Fruit fly (Drosophila melanogaster) whole organism, embryonic: ENCODE results near the gene GILT3.

ENCODE experiments used
- Adf1 ChIP-seq: fragments of 200-800 bp; sonication (Bioruptor generic); IDR thresholded peaks from 2 replicates; pipeline ENCODE4 v1.3.6; 2022; ENCODE audit warnings: missing biosample characterization, missing genetic modification characterization
- Bgb ChIP-seq: fragments of 200-800 bp; sonication (Bioruptor generic); IDR thresholded peaks from 2 replicates; pipeline ENCODE4 v1.3.6; 2022; ENCODE audit warnings: missing biosample characterization, missing genetic modification characterization; ENCODE audit not compliant: partially characterized antibody
- CG11504 ChIP-seq: fragments of 200-800 bp; sonication (Bioruptor generic); optimal IDR thresholded peaks from 3 replicates; lab custom pipeline; 2019; ENCODE audit warnings: missing biosample characterization, mild to moderate bottlenecking, missing genetic modification characterization, moderate library complexity
- CG11723 ChIP-seq: fragments of 200-800 bp; sonication (Bioruptor generic); optimal IDR thresholded peaks from 2 replicates; lab custom pipeline; 2017; ENCODE audit warnings: missing biosample characterization, mild to moderate bottlenecking, missing genetic modification characterization
- CG12104 ChIP-seq: fragments of 200-800 bp; sonication (Bioruptor generic); optimal IDR thresholded peaks from 3 replicates; lab custom pipeline; 2016; ENCODE audit warnings: missing biosample characterization, missing genetic modification characterization
- CG12155 ChIP-seq: fragments of 200-800 bp; sonication (Bioruptor generic); optimal IDR thresholded peaks from 3 replicates; lab custom pipeline; 2016; ENCODE audit warnings: missing biosample characterization, missing genetic modification characterization
- CG12236 ChIP-seq: fragments of 200-800 bp; sonication (Bioruptor generic); optimal IDR thresholded peaks from 2 replicates; lab custom pipeline; 2016; ENCODE audit warnings: missing biosample characterization, missing genetic modification characterization
- CG13123 ChIP-seq: fragments of 200-800 bp; sonication (Bioruptor generic); optimal IDR thresholded peaks from 2 replicates; lab custom pipeline; 2016; ENCODE audit warnings: missing biosample characterization, missing genetic modification characterization
- CG14050 ChIP-seq: fragments of 200-800 bp; sonication (Bioruptor generic); IDR thresholded peaks from 3 replicates; pipeline ENCODE4 v1.3.6; 2022; ENCODE audit warnings: missing biosample characterization, missing genetic modification characterization
- CG15479 ChIP-seq: fragments of 200-800 bp; sonication (Bioruptor generic); optimal IDR thresholded peaks from 3 replicates; lab custom pipeline; 2019; ENCODE audit warnings: missing biosample characterization, mild to moderate bottlenecking, missing genetic modification characterization, moderate library complexity
- CG2199 ChIP-seq: fragments of 200-800 bp; sonication (Bioruptor generic); IDR thresholded peaks from 3 replicates; pipeline ENCODE4 v1.3.6; 2022; ENCODE audit warnings: missing biosample characterization, missing genetic modification characterization
- CG3407 ChIP-seq: fragments of 200-800 bp; sonication (Bioruptor generic); optimal IDR thresholded peaks from 2 replicates; lab custom pipeline; 2018; ENCODE audit warnings: missing biosample characterization, mild to moderate bottlenecking, missing genetic modification characterization
- CG34224 ChIP-seq: fragments of 200-800 bp; sonication (Bioruptor generic); IDR thresholded peaks from 3 replicates; pipeline ENCODE4 v1.3.6; 2022; ENCODE audit warnings: missing biosample characterization, missing genetic modification characterization; ENCODE audit not compliant: partially characterized antibody
- CG6254 ChIP-seq: fragments of 200-800 bp; sonication (Bioruptor generic); optimal IDR thresholded peaks from 3 replicates; lab custom pipeline; 2017; ENCODE audit warnings: mild to moderate bottlenecking, missing biosample characterization, missing genetic modification reagents, missing genetic modification characterization
- CG7839 ChIP-seq: fragments of 200-800 bp; sonication (Bioruptor generic); optimal IDR thresholded peaks from 3 replicates; lab custom pipeline; 2018; ENCODE audit warnings: missing biosample characterization, mild to moderate bottlenecking, missing genetic modification characterization, moderate library complexity
- CG9797 ChIP-seq: fragments of 200-800 bp; sonication (Bioruptor generic); optimal IDR thresholded peaks from 3 replicates; lab custom pipeline; 2018; ENCODE audit warnings: missing biosample characterization, mild to moderate bottlenecking, missing genetic modification characterization
- Chrac-16 ChIP-seq: fragments of 200-800 bp; sonication (Bioruptor generic); optimal IDR thresholded peaks from 3 replicates; lab custom pipeline; 2016; ENCODE audit warnings: missing biosample characterization, missing genetic modification characterization
- Dll ChIP-seq: fragments of 200-800 bp; sonication (Bioruptor generic); IDR thresholded peaks from 4 replicates; pipeline ENCODE4 v1.3.6; 2022; ENCODE audit warnings: missing biosample characterization, missing genetic modification characterization; ENCODE audit not compliant: partially characterized antibody
- E2f2 ChIP-seq: fragments of 200-800 bp; sonication (Bioruptor generic); IDR thresholded peaks from 2 replicates; pipeline ENCODE4 v1.3.6; 2022; ENCODE audit warnings: missing biosample characterization, missing genetic modification characterization
- HLHmδ ChIP-seq: fragments of 200-800 bp; sonication (Bioruptor generic); optimal IDR thresholded peaks from 2 replicates; lab custom pipeline; 2018; ENCODE audit warnings: missing biosample characterization, mild to moderate bottlenecking, missing genetic modification characterization, moderate library complexity
- Jarid2 ChIP-seq: fragments of 200-800 bp; sonication (Bioruptor generic); optimal IDR thresholded peaks from 3 replicates; lab custom pipeline; 2017; ENCODE audit warnings: mild to moderate bottlenecking, missing biosample characterization, missing genetic modification reagents, missing genetic modification characterization
- NK7.1 ChIP-seq: fragments of 200-800 bp; sonication (Bioruptor generic); optimal IDR thresholded peaks from 3 replicates; lab custom pipeline; 2016; ENCODE audit warnings: missing biosample characterization, missing genetic modification characterization
- Opbp ChIP-seq: fragments of 200-800 bp; sonication (Bioruptor generic); IDR thresholded peaks from 3 replicates; pipeline ENCODE4 v1.3.6; 2022; ENCODE audit warnings: missing biosample characterization, missing genetic modification characterization; ENCODE audit not compliant: partially characterized antibody
- TFAM ChIP-seq: fragments of 200-800 bp; sonication (Bioruptor generic); optimal IDR thresholded peaks from 2 replicates; lab custom pipeline; 2017; ENCODE audit warnings: missing biosample characterization, missing genetic modification characterization, inconsistent platforms
- Taf1 ChIP-seq: fragments of 200-800 bp; sonication (Bioruptor generic); IDR thresholded peaks from 2 replicates; pipeline ENCODE4 v1.3.6; 2022; ENCODE audit warnings: missing biosample characterization, missing genetic modification characterization
- Tbp ChIP-seq: fragments of >200 bp; optimal IDR thresholded peaks from 2 replicates; lab custom pipeline; 2018; ENCODE audit warnings: missing biosample characterization, missing genetic modification characterization
- YL-1 ChIP-seq: fragments of 200-800 bp; sonication (Bioruptor generic); optimal IDR thresholded peaks from 3 replicates; lab custom pipeline; 2017; ENCODE audit warnings: missing biosample characterization, mild to moderate bottlenecking, missing genetic modification characterization
- cad ChIP-seq: fragments of >200 bp; optimal IDR thresholded peaks from 2 replicates; lab custom pipeline; 2017; ENCODE audit warnings: missing biosample characterization, missing genetic modification characterization
- caup ChIP-seq: fragments of 200-800 bp; sonication (Bioruptor generic); optimal IDR thresholded peaks from 3 replicates; lab custom pipeline; 2017; ENCODE audit warnings: missing biosample characterization, mild to moderate bottlenecking, missing genetic modification characterization, moderate library complexity; ENCODE audit not compliant: severe bottlenecking
- chinmo ChIP-seq: fragments of 200-800 bp; sonication (Bioruptor generic); IDR thresholded peaks from 4 replicates; pipeline ENCODE4 v1.3.6; 2022; ENCODE audit warnings: missing biosample characterization, missing genetic modification characterization; ENCODE audit not compliant: partially characterized antibody
- da ChIP-seq: fragments of 200-800 bp; sonication (Bioruptor generic); optimal IDR thresholded peaks from 2 replicates; lab custom pipeline; 2016; ENCODE audit warnings: missing biosample characterization, missing genetic modification characterization
- disco-r ChIP-seq: fragments of 200-800 bp; sonication (Bioruptor generic); optimal IDR thresholded peaks from 2 replicates; lab custom pipeline; 2016; ENCODE audit warnings: missing biosample characterization, missing genetic modification characterization
- esg ChIP-seq: fragments of 200-800 bp; sonication (Bioruptor generic); conservative IDR thresholded peaks from 2 replicates; pipeline ENCODE4 v1.3.6; 2022; ENCODE audit warnings: missing biosample characterization, missing genetic modification characterization
- fd3F ChIP-seq: fragments of 200-800 bp; sonication (Bioruptor generic); optimal IDR thresholded peaks from 2 replicates; lab custom pipeline; 2018; ENCODE audit warnings: missing biosample characterization, mild to moderate bottlenecking, missing genetic modification characterization, moderate library complexity
- gcm ChIP-seq: fragments of 200-800 bp; sonication (Bioruptor generic); optimal IDR thresholded peaks from 2 replicates; lab custom pipeline; 2019; ENCODE audit warnings: missing biosample characterization, mild to moderate bottlenecking, missing genetic modification characterization, moderate library complexity
- gfzf ChIP-seq: fragments of 200-800 bp; sonication (Bioruptor generic); optimal IDR thresholded peaks from 2 replicates; lab custom pipeline; 2016; ENCODE audit warnings: missing biosample characterization, mild to moderate bottlenecking, missing genetic modification characterization, moderate library complexity
- jigr1 ChIP-seq: fragments of 200-800 bp; sonication (Bioruptor generic); IDR thresholded peaks from 3 replicates; pipeline ENCODE4 v1.3.6; 2022; ENCODE audit warnings: missing biosample characterization, missing genetic modification characterization
- nerfin-1 ChIP-seq: fragments of 200-800 bp; sonication (Bioruptor generic); optimal IDR thresholded peaks from 3 replicates; lab custom pipeline; 2019; ENCODE audit warnings: missing biosample characterization, mild to moderate bottlenecking, missing genetic modification characterization, moderate library complexity
- odd ChIP-seq: fragments of 200-800 bp; sonication (Bioruptor generic); optimal IDR thresholded peaks from 2 replicates; lab custom pipeline; 2017; ENCODE audit warnings: missing biosample characterization, mild to moderate bottlenecking, missing genetic modification characterization
- p53 ChIP-seq: fragments of 200-800 bp; sonication (Bioruptor generic); optimal IDR thresholded peaks from 2 replicates; lab custom pipeline; 2016; ENCODE audit warnings: missing biosample characterization, missing genetic modification characterization
- pnt ChIP-seq: fragments of 200-800 bp; sonication (Bioruptor generic); optimal IDR thresholded peaks from 3 replicates; lab custom pipeline; 2016; ENCODE audit warnings: missing biosample characterization, missing genetic modification characterization
- pzg ChIP-seq: fragments of 200-800 bp; sonication (Bioruptor generic); optimal IDR thresholded peaks from 3 replicates; lab custom pipeline; 2018; ENCODE audit warnings: missing biosample characterization, mild to moderate bottlenecking, missing genetic modification characterization, moderate library complexity
- rib ChIP-seq: fragments of 200-800 bp; sonication (Bioruptor generic); IDR thresholded peaks from 2 replicates; pipeline ENCODE4 v1.3.6; 2022; ENCODE audit warnings: missing biosample characterization, missing genetic modification characterization
- ro ChIP-seq: fragments of 200-800 bp; sonication (Bioruptor generic); IDR thresholded peaks from 2 replicates; pipeline ENCODE4 v1.3.6; 2022; ENCODE audit warnings: missing biosample characterization, missing genetic modification characterization
- scrt ChIP-seq: fragments of 200-800 bp; sonication (Bioruptor generic); optimal IDR thresholded peaks from 2 replicates; lab custom pipeline; 2018; ENCODE audit warnings: missing biosample characterization, mild to moderate bottlenecking, missing genetic modification characterization, moderate library complexity
- sr ChIP-seq: fragments of 200-800 bp; sonication (Bioruptor generic); IDR thresholded peaks from 3 replicates; pipeline ENCODE4 v1.3.6; 2022; ENCODE audit warnings: missing biosample characterization, missing genetic modification characterization
- usp ChIP-seq: fragments of >200 bp; optimal IDR thresholded peaks from 2 replicates; lab custom pipeline; 2017; ENCODE audit warnings: missing biosample characterization, missing genetic modification characterization
- vvl ChIP-seq: fragments of 200-800 bp; sonication (Bioruptor generic); IDR thresholded peaks from 2 replicates; pipeline ENCODE4 v1.3.6; 2022; ENCODE audit warnings: missing biosample characterization, missing genetic modification characterization
- zf30C ChIP-seq: fragments of 200-800 bp; sonication (Bioruptor generic); optimal IDR thresholded peaks from 3 replicates; lab custom pipeline; 2018; ENCODE audit warnings: missing biosample characterization, mild to moderate bottlenecking, missing genetic modification characterization

GILT3 gene

dm6 chr3R:23722680-23723372 lies 45.7 kb downstream of the GILT3 start, which contains the start of gene CG10365 (continued):
- peak; percentile 52 for TF ChIP-seq CG6254 (GFP tag; lab: Kevin White, UChicago)
- no peak for TF ChIP-seq YL-1 (GFP tag; lab: Kevin White, UChicago)
- peak; percentile 70; the same call in 2 of the 3 replicates for TF ChIP-seq CG14050 (GFP tag; lab: Robert Waterston, UW)
- TF ChIP-seq p53, result no peak
- no peak for TF ChIP-seq disco-r
- no peak for TF ChIP-seq gfzf (GFP tag; lab: Kevin White, UChicago)
- peak; percentile 76 for TF ChIP-seq odd (GFP tag; lab: Kevin White, UChicago)
- peak; percentile 80 for TF ChIP-seq nerfin-1
- peak; percentile 74 for TF ChIP-seq Chrac-16 (GFP tag; lab: Kevin White, UChicago)
- TF ChIP-seq CG9797, result no peak
- no peak for TF ChIP-seq usp (GFP tag; lab: Kevin White, UChicago)
- TF ChIP-seq Taf1 (GFP tag; lab: Robert Waterston, UW), result no peak
- peak; percentile 95 for TF ChIP-seq CG11504
- peak; percentile 93 for TF ChIP-seq vvl
- TF ChIP-seq CG12155 (GFP tag; lab: Kevin White, UChicago), result peak; percentile 76
- TF ChIP-seq Tbp (GFP tag; lab: Kevin White, UChicago), result no peak
- TF ChIP-seq CG34224, result no peak
- peak; percentile 81 for TF ChIP-seq scrt (GFP tag; lab: Kevin White, UChicago)
- no peak for TF ChIP-seq ro (GFP tag; lab: Robert Waterston, UW)
- TF ChIP-seq Adf1, result peak; percentile 50
- no peak for TF ChIP-seq pzg
- TF ChIP-seq pnt (GFP tag; lab: Kevin White, UChicago), result no peak
- no peak for TF ChIP-seq Jarid2 (GFP tag; lab: Kevin White, UChicago)
- TF ChIP-seq HLHmδ (GFP tag; lab: Kevin White, UChicago), result no peak
- TF ChIP-seq zf30C (GFP tag; lab: Kevin White, UChicago), result peak; percentile 59
- no peak for TF ChIP-seq Bgb (GFP tag; lab: Robert Waterston, UW)
- TF ChIP-seq CG15479 (GFP tag; lab: Kevin White, UChicago), result no peak
- TF ChIP-seq esg (GFP tag; lab: Robert Waterston, UW), result peak; percentile 86
- TF ChIP-seq sr, result 0 out of 3 replicates have a peak, but pooled peaks have one; percentile 22
- TF ChIP-seq rib (GFP tag; lab: Robert Waterston, UW), result peak; percentile 12; the same call in 1 of the 2 replicates
- no peak for TF ChIP-seq CG2199 (GFP tag; lab: Robert Waterston, UW)
- no peak for TF ChIP-seq NK7.1 (GFP tag; lab: Kevin White, UChicago)
- TF ChIP-seq Opbp, result no peak
- TF ChIP-seq fd3F, result peak; percentile 90
- peak; percentile 89; the same call in 3 of the 4 replicates for TF ChIP-seq chinmo (GFP tag; lab: Robert Waterston, UW)
- peak; percentile 56; the same call in 1 of the 2 replicates for TF ChIP-seq E2f2 (GFP tag; lab: Robert Waterston, UW)
- TF ChIP-seq CG12104 (GFP tag; lab: Kevin White, UChicago), result peak; percentile 74
- TF ChIP-seq Dll (GFP tag; lab: Robert Waterston, UW), result no peak
- TF ChIP-seq CG3407 (GFP tag; lab: Kevin White, UChicago), result peak; percentile 54
- peak; percentile 96 for TF ChIP-seq CG7839
- no peak for TF ChIP-seq cad (GFP tag; lab: Kevin White, UChicago)
- TF ChIP-seq caup, result peak; percentile 73
- peak; percentile 78 for TF ChIP-seq CG13123 (GFP tag; lab: Kevin White, UChicago)
- TF ChIP-seq jigr1 (GFP tag; lab: Robert Waterston, UW), result no peak
- no peak for TF ChIP-seq CG11723 (GFP tag; lab: Kevin White, UChicago)
- peak; percentile 21 for TF ChIP-seq TFAM
- peak; percentile 91 for TF ChIP-seq gcm
- no peak for TF ChIP-seq da (GFP tag; lab: Kevin White, UChicago)
- TF ChIP-seq CG12236 (GFP tag; lab: Kevin White, UChicago), result no peak
